Worm (Caenorhabditis elegans) whole organism, midembryonic: ENCODE data around the gene W05E10.1.

Source experiments
- flt-1 ChIP-seq: fragments of 200-800 bp; sonication (Bioruptor generic); IDR thresholded peaks from 2 replicates; pipeline ENCODE4 v1.3.6; 2022; ENCODE audit warnings: missing genetic modification characterization, missing compliant biosample characterization
- klf-2 ChIP-seq: fragments of 200-800 bp; sonication (Bioruptor generic); conservative IDR thresholded peaks from 2 replicates; pipeline ENCODE4 v1.3.6; 2022; ENCODE audit warnings: missing genetic modification reagents, missing genetic modification characterization, missing compliant biosample characterization
- ref-1 ChIP-seq: fragments of 200-800 bp; sonication (Bioruptor generic); conservative IDR thresholded peaks from 2 replicates; pipeline ENCODE4 v1.3.6; 2022; ENCODE audit warnings: missing genetic modification reagents, missing genetic modification characterization, missing compliant biosample characterization
- tab-1 ChIP-seq: fragments of 200-800 bp; sonication (Bioruptor generic); IDR thresholded peaks from 2 replicates; pipeline ENCODE4 v1.3.6; 2022; ENCODE audit warnings: missing genetic modification characterization, missing compliant biosample characterization
- ztf-23 ChIP-seq: fragments of 200-800 bp; sonication (Bioruptor generic); IDR thresholded peaks from 2 replicates; pipeline ENCODE4 v1.3.6; 2022; ENCODE audit warnings: missing genetic modification reagents, missing genetic modification characterization, missing compliant biosample characterization

- TF ChIP-seq flt-1 (GFP tag; lab: Robert Waterston, UW) (no peak), tab-1 (GFP tag; lab: Robert Waterston, UW) (no peak), ztf-23 (GFP tag; lab: Robert Waterston, UW) (no peak), ref-1 (GFP tag; lab: Robert Waterston, UW) (no peak), klf-2 (GFP tag; lab: Robert Waterston, UW) (no peak)
Observed at ce11 chrV:11741078-11741477, 49.6 kb upstream of the W05E10.1 start.
